Fruit fly (Drosophila melanogaster): ENCODE data around the gene Traf6.

DNA sequence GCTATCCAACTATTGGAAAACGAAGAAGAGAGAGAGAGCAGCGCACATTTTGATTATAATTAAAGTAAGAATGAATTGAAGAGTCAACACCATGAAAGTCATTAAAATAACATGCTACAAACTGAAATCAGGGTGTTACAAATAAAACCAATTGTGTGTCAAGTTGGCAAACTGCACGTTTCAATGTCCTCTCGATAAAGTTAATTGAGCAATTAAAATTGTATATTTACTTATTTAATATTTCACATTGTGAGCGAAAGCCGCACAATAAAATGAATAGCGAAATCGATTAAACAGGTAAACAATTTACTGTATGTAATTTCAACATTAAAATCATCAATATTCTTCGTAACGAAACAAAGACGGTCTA is 39.0 kb upstream of the Traf6 start:
- no peak for TF ChIP-seq CG10348 (GFP tag; IDR thresholded peaks at IDR 0.05)
- no peak for TF ChIP-seq D1 (tag; optimal IDR thresholded peaks at IDR 0.05)
- TF ChIP-seq Pif1B (GFP tag; optimal IDR thresholded peaks at IDR 0.05) = no peak
- TF ChIP-seq CG4496 (GFP tag; IDR thresholded peaks at IDR 0.05) = no peak
- TF ChIP-seq rn (GFP tag; IDR thresholded peaks at IDR 0.05) = no peak

All from whole organism, pupa.